Fruit fly (Drosophila melanogaster): Measurements from ENCODE around the gene CG5707.

CG5707 gene

dm6 chr3L:2158689-2159310 lies 33.2 kb downstream of the CG5707 start (continued):
- no peak for TF ChIP-seq Drgx (GFP tag; IDR thresholded peaks at IDR 0.05)
- peak; percentile 14 for TF ChIP-seq CG18599 (GFP tag; optimal IDR thresholded peaks at IDR 0.05)
- TF ChIP-seq row (GFP tag; IDR thresholded peaks at IDR 0.05) = peak; percentile 61; the same call in 2 of the 3 replicates
- peak; percentile 55 for TF ChIP-seq CG6254 (GFP tag; optimal IDR thresholded peaks at IDR 0.05)
- TF ChIP-seq ftz-f1 (GFP tag; optimal IDR thresholded peaks at IDR 0.05) = no peak
- no peak for TF ChIP-seq Max (GFP tag; optimal IDR thresholded peaks at IDR 0.05)
- no peak for TF ChIP-seq CG3065 (GFP tag; optimal IDR thresholded peaks at IDR 0.05)
- 0 out of 2 replicates have a peak, but pooled peaks have one; percentile 17 for TF ChIP-seq wor (GFP tag; IDR thresholded peaks at IDR 0.05)
- no peak for TF ChIP-seq CG15073 (GFP tag; optimal IDR thresholded peaks at IDR 0.05)
- TF ChIP-seq CG10979 (tag; optimal IDR thresholded peaks at IDR 0.05) = peak; percentile 81
- TF ChIP-seq CG10462 (GFP tag; optimal IDR thresholded peaks at IDR 0.05) = no peak
- TF ChIP-seq inv (GFP tag; IDR thresholded peaks at IDR 0.05; ENCODE audit: partially characterized antibody) = no peak
- TF ChIP-seq CG5245 (GFP tag; optimal IDR thresholded peaks at IDR 0.05) = peak; percentile 7
- TF ChIP-seq CG4820 (GFP tag; optimal IDR thresholded peaks at IDR 0.05) = peak; percentile 42
- peak; percentile 60 for TF ChIP-seq unpg (GFP tag; optimal IDR thresholded peaks at IDR 0.05)
- TF ChIP-seq Camta (GFP tag; optimal IDR thresholded peaks at IDR 0.05) = peak; percentile 11
- peak; percentile 15 for TF ChIP-seq bab2 (GFP tag; optimal IDR thresholded peaks at IDR 0.05)
- peak; percentile 69 for TF ChIP-seq CG15601 (tag; optimal IDR thresholded peaks at IDR 0.05)
- no peak for TF ChIP-seq eyg (GFP tag; optimal IDR thresholded peaks at IDR 0.05)
- no peak for TF ChIP-seq CG9932 (GFP tag; IDR thresholded peaks at IDR 0.05)
- no peak for TF ChIP-seq br (optimal IDR thresholded peaks at IDR 0.05)
- no peak for TF ChIP-seq psq (GFP tag; optimal IDR thresholded peaks at IDR 0.05)
- TF ChIP-seq Awh (GFP tag; IDR thresholded peaks at IDR 0.05) = peak; percentile 65
- peak; percentile 63; the same call in 2 of the 3 replicates for TF ChIP-seq otp (GFP tag; IDR thresholded peaks at IDR 0.05)
- no peak for TF ChIP-seq sug (tag; optimal IDR thresholded peaks at IDR 0.05)
- TF ChIP-seq Ssrp (tag; optimal IDR thresholded peaks at IDR 0.05) = peak; percentile 55
- TF ChIP-seq lov (optimal IDR thresholded peaks at IDR 0.05) = no peak
- TF ChIP-seq lov (GFP tag; IDR thresholded peaks at IDR 0.05) = 0 out of 3 replicates have a peak, but pooled peaks have one; percentile 37
- TF ChIP-seq CG18262 (tag; optimal IDR thresholded peaks at IDR 0.05) = peak; percentile 77
- peak; percentile 56 for TF ChIP-seq CG13424 (tag; optimal IDR thresholded peaks at IDR 0.05)
- TF ChIP-seq CG32767 (GFP tag; IDR thresholded peaks at IDR 0.05) = no peak
- no peak for TF ChIP-seq CG6854 (GFP tag; optimal IDR thresholded peaks at IDR 0.05)
- TF ChIP-seq p53 (GFP tag; optimal IDR thresholded peaks at IDR 0.05) = no peak
- no peak for TF ChIP-seq pan (optimal IDR thresholded peaks at IDR 0.05)
- no peak for TF ChIP-seq pan (GFP tag; optimal IDR thresholded peaks at IDR 0.05 in 1 of 2, IDR thresholded peaks at IDR 0.05 in 1 of 2)
- no peak for TF ChIP-seq cas (GFP tag; IDR thresholded peaks at IDR 0.05)
- TF ChIP-seq fu2 (GFP tag; optimal IDR thresholded peaks at IDR 0.05) = no peak
- TF ChIP-seq mirr (GFP tag; optimal IDR thresholded peaks at IDR 0.05) = no peak
- peak; percentile 37 for TF ChIP-seq slbo (GFP tag; IDR thresholded peaks at IDR 0.05)
- peak; percentile 17 for TF ChIP-seq Hr3 (GFP tag; optimal IDR thresholded peaks at IDR 0.05)
- peak; percentile 42 for TF ChIP-seq bcd (GFP tag; optimal IDR thresholded peaks at IDR 0.05)
- TF ChIP-seq CG4360 (GFP tag; IDR thresholded peaks at IDR 0.05) = no peak; the same call in 1 of the 2 replicates
- TF ChIP-seq ttk (GFP tag; IDR thresholded peaks at IDR 0.05) = peak; percentile 69
- peak; percentile 49 for TF ChIP-seq CG8924 (tag; optimal IDR thresholded peaks at IDR 0.05)
- peak; percentile 84 for TF ChIP-seq ci (GFP tag; IDR thresholded peaks at IDR 0.05)
- peak; percentile 66 for TF ChIP-seq CG7839 (tag; optimal IDR thresholded peaks at IDR 0.05)
- TF ChIP-seq CG7987 (GFP tag; optimal IDR thresholded peaks at IDR 0.05) = no peak
- no peak for TF ChIP-seq pho (GFP tag; optimal IDR thresholded peaks at IDR 0.05)
- TF ChIP-seq CG9215 (GFP tag; IDR thresholded peaks at IDR 0.05) = no peak
- TF ChIP-seq sd (tag; optimal IDR thresholded peaks at IDR 0.05) = no peak
- peak; percentile 44 for TF ChIP-seq Oli (tag; optimal IDR thresholded peaks at IDR 0.05)
- no peak for TF ChIP-seq jigr1 (GFP tag; IDR thresholded peaks at IDR 0.05)
